Worm (Caenorhabditis elegans) whole organism, late embryonic: ENCODE data around the gene ZK1307.2.

Source experiments
- C08G9.2 ChIP-seq: sonication (generic microtip); optimal IDR thresholded peaks from 2 replicates; lab custom pipeline; 2016; ENCODE audit warnings: mild to moderate bottlenecking, missing genetic modification characterization, moderate library complexity, missing compliant biosample characterization
- F13H6.1 ChIP-seq: sonication (generic microtip); optimal IDR thresholded peaks from 2 replicates; lab custom pipeline; 2016; ENCODE audit warnings: missing genetic modification characterization, missing compliant biosample characterization
- K09A11.1 ChIP-seq: sonication (generic microtip); optimal IDR thresholded peaks from 2 replicates; lab custom pipeline; 2017; ENCODE audit warnings: antibody characterized with exemption, mild to moderate bottlenecking, missing genetic modification characterization, missing compliant biosample characterization; ENCODE audit not compliant: insufficient read depth
- T23F11.4 ChIP-seq: fragments of 200-800 bp; sonication (Bioruptor generic); optimal IDR thresholded peaks from 2 replicates; lab custom pipeline; 2018; ENCODE audit warnings: mild to moderate bottlenecking, missing genetic modification characterization, missing compliant biosample characterization
- Y22D7AL.16 ChIP-seq: sonication (generic microtip); optimal IDR thresholded peaks from 2 replicates; lab custom pipeline; 2016; ENCODE audit warnings: missing genetic modification characterization, missing compliant biosample characterization
- ceh-18 ChIP-seq: sonication (generic microtip); optimal IDR thresholded peaks from 2 replicates; lab custom pipeline; 2016; ENCODE audit warnings: missing genetic modification characterization, missing compliant biosample characterization
- ceh-19 ChIP-seq: fragments of 200-800 bp; sonication (Bioruptor generic); optimal IDR thresholded peaks from 2 replicates; lab custom pipeline; 2018; ENCODE audit warnings: mild to moderate bottlenecking, missing genetic modification characterization, missing compliant biosample characterization
- ceh-30 ChIP-seq: fragments of 150-350 bp; optimal IDR thresholded peaks from 2 replicates; lab custom pipeline; 2014; ENCODE audit warnings: missing biosample characterization, missing genetic modification characterization
- ceh-31 ChIP-seq: sonication (generic microtip); optimal IDR thresholded peaks from 2 replicates; lab custom pipeline; 2016; ENCODE audit warnings: missing genetic modification characterization, missing compliant biosample characterization
- ceh-34 ChIP-seq: sonication (generic microtip); optimal IDR thresholded peaks from 2 replicates; lab custom pipeline; 2016; ENCODE audit warnings: mild to moderate bottlenecking, missing genetic modification characterization, missing compliant biosample characterization
- ceh-45 ChIP-seq: fragments of 200-800 bp; sonication (Bioruptor generic); IDR thresholded peaks from 2 replicates; pipeline ENCODE4 v1.3.6; 2022; ENCODE audit warnings: missing genetic modification reagents, missing genetic modification characterization, missing compliant biosample characterization
- ceh-48 ChIP-seq: sonication (generic microtip); optimal IDR thresholded peaks from 2 replicates; lab custom pipeline; 2016; ENCODE audit warnings: missing genetic modification characterization, inconsistent platforms, missing compliant biosample characterization
- ceh-9 ChIP-seq: sonication (generic microtip); optimal IDR thresholded peaks from 2 replicates; lab custom pipeline; 2016; ENCODE audit warnings: mild to moderate bottlenecking, missing genetic modification characterization, inconsistent platforms, missing compliant biosample characterization
- che-1 ChIP-seq: sonication (generic microtip); optimal IDR thresholded peaks from 2 replicates; lab custom pipeline; 2016; ENCODE audit warnings: mild to moderate bottlenecking, missing genetic modification characterization, missing compliant biosample characterization
- dve-1 ChIP-seq: sonication (generic microtip); optimal IDR thresholded peaks from 2 replicates; lab custom pipeline; 2017; ENCODE audit warnings: antibody characterized with exemption, mild to moderate bottlenecking, missing genetic modification characterization, missing compliant biosample characterization
- elt-2 ChIP-seq: sonication (generic microtip); optimal IDR thresholded peaks from 2 replicates; lab custom pipeline; 2016; ENCODE audit warnings: missing genetic modification reagents, missing genetic modification characterization, missing compliant biosample characterization
- eyg-1 ChIP-seq: sonication (generic microtip); optimal IDR thresholded peaks from 2 replicates; lab custom pipeline; 2016; ENCODE audit warnings: missing genotype, missing genetic modification characterization, missing compliant biosample characterization
- fax-1 ChIP-seq: sonication (generic microtip); optimal IDR thresholded peaks from 2 replicates; lab custom pipeline; 2016; ENCODE audit warnings: missing genotype, missing genetic modification characterization, missing compliant biosample characterization
- fkh-6 ChIP-seq: sonication (generic microtip); optimal IDR thresholded peaks from 2 replicates; lab custom pipeline; 2016; ENCODE audit warnings: missing genetic modification characterization, missing compliant biosample characterization
- hlh-15 ChIP-seq: sonication (generic microtip); optimal IDR thresholded peaks from 2 replicates; lab custom pipeline; 2016; ENCODE audit warnings: missing genetic modification characterization, missing compliant biosample characterization
- hlh-30 ChIP-seq: sonication (generic microtip); optimal IDR thresholded peaks from 2 replicates; lab custom pipeline; 2017; ENCODE audit warnings: antibody characterized with exemption, missing genetic modification characterization, missing compliant biosample characterization; ENCODE audit not compliant: insufficient read depth
- hlh-6 ChIP-seq: sonication (generic microtip); optimal IDR thresholded peaks from 2 replicates; lab custom pipeline; 2016; ENCODE audit warnings: missing genotype, missing genetic modification characterization, missing compliant biosample characterization
- lin-11 ChIP-seq: fragments of 200-800 bp; sonication (Bioruptor generic); optimal IDR thresholded peaks from 2 replicates; lab custom pipeline; 2018; ENCODE audit warnings: mild to moderate bottlenecking, missing genetic modification characterization, missing compliant biosample characterization
- mec-3 ChIP-seq: sonication (generic microtip); optimal IDR thresholded peaks from 2 replicates; lab custom pipeline; 2016; ENCODE audit warnings: borderline replicate concordance, missing genetic modification characterization, missing compliant biosample characterization
- nfya-1 ChIP-seq: sonication (generic microtip); optimal IDR thresholded peaks from 2 replicates; lab custom pipeline; 2017; ENCODE audit warnings: missing genetic modification characterization, mild to moderate bottlenecking, missing compliant biosample characterization, antibody characterized with exemption, moderate library complexity
- npax-4 ChIP-seq: sonication (generic microtip); optimal IDR thresholded peaks from 2 replicates; lab custom pipeline; 2016; ENCODE audit warnings: missing genetic modification characterization, missing compliant biosample characterization
- odd-2 ChIP-seq: sonication (generic microtip); optimal IDR thresholded peaks from 2 replicates; lab custom pipeline; 2017; ENCODE audit warnings: antibody characterized with exemption, mild to moderate bottlenecking, missing genetic modification characterization, missing compliant biosample characterization
- pax-1 ChIP-seq: fragments of 150-350 bp; optimal IDR thresholded peaks from 2 replicates; lab custom pipeline; 2014; ENCODE audit warnings: missing biosample characterization, missing genetic modification characterization
- pha-2 ChIP-seq: sonication (generic microtip); optimal IDR thresholded peaks from 2 replicates; lab custom pipeline; 2017; ENCODE audit warnings: mild to moderate bottlenecking, missing genetic modification characterization, missing compliant biosample characterization
- pqm-1 ChIP-seq: sonication (generic microtip); optimal IDR thresholded peaks from 2 replicates; lab custom pipeline; 2016; ENCODE audit warnings: missing genetic modification characterization, missing compliant biosample characterization
- pros-1 ChIP-seq: fragments of 150-350 bp; optimal IDR thresholded peaks from 2 replicates; lab custom pipeline; 2014; ENCODE audit warnings: missing biosample characterization, missing genetic modification reagents, missing genetic modification characterization
- ref-2 ChIP-seq: sonication (generic microtip); optimal IDR thresholded peaks from 2 replicates; lab custom pipeline; 2016; ENCODE audit warnings: missing genetic modification characterization, missing compliant biosample characterization
- rnt-1 ChIP-seq: sonication (generic microtip); optimal IDR thresholded peaks from 2 replicates; lab custom pipeline; 2016; ENCODE audit warnings: missing genetic modification characterization, missing compliant biosample characterization
- sox-2 ChIP-seq: fragments of 200-800 bp; sonication (Bioruptor generic); IDR thresholded peaks from 2 replicates; pipeline ENCODE4 v1.3.6; 2022; ENCODE audit warnings: missing genetic modification reagents, missing genetic modification characterization, missing compliant biosample characterization
- syd-9 ChIP-seq: sonication (generic microtip); optimal IDR thresholded peaks from 2 replicates; lab custom pipeline; 2016; ENCODE audit warnings: mild to moderate bottlenecking, missing genetic modification characterization, moderate library complexity, missing compliant biosample characterization
- tbx-2 ChIP-seq: sonication (generic microtip); optimal IDR thresholded peaks from 2 replicates; lab custom pipeline; 2016; ENCODE audit warnings: missing genetic modification characterization, missing compliant biosample characterization
- tbx-7 ChIP-seq: sonication (generic microtip); optimal IDR thresholded peaks from 2 replicates; lab custom pipeline; 2016; ENCODE audit warnings: missing genotype, missing genetic modification characterization, missing compliant biosample characterization
- unc-42 ChIP-seq: sonication (generic microtip); optimal IDR thresholded peaks from 2 replicates; lab custom pipeline; 2016; ENCODE audit warnings: missing genotype, missing genetic modification characterization, missing compliant biosample characterization
- unc-55 ChIP-seq: sonication (generic microtip); optimal IDR thresholded peaks from 2 replicates; lab custom pipeline; 2017; ENCODE audit warnings: missing biosample characterization, missing genetic modification reagents, missing genetic modification characterization
- unc-86 ChIP-seq: sonication (generic microtip); optimal IDR thresholded peaks from 2 replicates; lab custom pipeline; 2016; ENCODE audit warnings: missing genetic modification characterization, missing compliant biosample characterization
- ztf-16 ChIP-seq: sonication (generic microtip); optimal IDR thresholded peaks from 2 replicates; lab custom pipeline; 2017; ENCODE audit warnings: missing genetic modification characterization, missing compliant biosample characterization

Gene ZK1307.2

DNA sequence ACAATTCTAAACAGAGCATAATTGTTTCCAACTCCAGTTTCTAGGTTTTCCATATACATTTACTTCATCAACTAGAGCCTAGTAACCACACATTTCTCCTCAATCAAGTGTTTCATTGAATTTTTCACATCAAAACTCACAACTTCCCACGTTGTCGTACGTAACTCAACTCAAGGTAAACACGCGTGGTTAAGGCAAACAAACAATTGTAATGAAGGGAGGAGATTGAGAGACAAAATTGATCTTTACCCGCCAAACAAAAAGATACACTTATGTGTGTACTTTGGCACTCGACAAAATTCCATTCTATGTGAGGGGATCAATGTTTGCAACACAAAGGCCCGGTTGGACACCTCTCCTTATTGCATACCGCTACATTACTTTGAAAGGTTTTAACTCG, 48.4 kb downstream of the ZK1307.2 start, which contains the start of gene nhr-19:
nhr-19 (minus strand) TSS at position 191 of the 400 bp plus-strand sequence.
- no peak for TF ChIP-seq syd-9 (tag; lab: Kevin White, UChicago)
- TF ChIP-seq nfya-1 (tag; lab: Kevin White, UChicago) = no peak
- no peak for TF ChIP-seq unc-42 (tag; lab: Kevin White, UChicago)
- TF ChIP-seq ceh-45 (GFP tag; lab: Robert Waterston, UW) = no peak
- TF ChIP-seq ceh-30 (tag; lab: Kevin White, UChicago) = no peak
- no peak for TF ChIP-seq unc-86 (tag; lab: Kevin White, UChicago)
- TF ChIP-seq ref-2 (tag; lab: Kevin White, UChicago) = no peak
- no peak for TF ChIP-seq pha-2
- no peak for TF ChIP-seq lin-11 (tag; lab: Kevin White, UChicago)
- no peak for TF ChIP-seq fax-1 (tag; lab: Kevin White, UChicago)
- TF ChIP-seq ceh-18 (tag; lab: Kevin White, UChicago) = no peak
- TF ChIP-seq che-1 (tag; lab: Kevin White, UChicago) = no peak
- TF ChIP-seq ceh-9 (tag; lab: Kevin White, UChicago) = no peak
- TF ChIP-seq K09A11.1 = no peak
- TF ChIP-seq hlh-6 (tag; lab: Kevin White, UChicago) = no peak
- no peak for TF ChIP-seq pqm-1
- TF ChIP-seq mec-3 (tag; lab: Kevin White, UChicago) = no peak
- TF ChIP-seq ztf-16 (tag; lab: Kevin White, UChicago) = no peak
- no peak for TF ChIP-seq Y22D7AL.16 (tag; lab: Kevin White, UChicago)
- TF ChIP-seq npax-4 (tag; lab: Kevin White, UChicago) = no peak

DNA sequence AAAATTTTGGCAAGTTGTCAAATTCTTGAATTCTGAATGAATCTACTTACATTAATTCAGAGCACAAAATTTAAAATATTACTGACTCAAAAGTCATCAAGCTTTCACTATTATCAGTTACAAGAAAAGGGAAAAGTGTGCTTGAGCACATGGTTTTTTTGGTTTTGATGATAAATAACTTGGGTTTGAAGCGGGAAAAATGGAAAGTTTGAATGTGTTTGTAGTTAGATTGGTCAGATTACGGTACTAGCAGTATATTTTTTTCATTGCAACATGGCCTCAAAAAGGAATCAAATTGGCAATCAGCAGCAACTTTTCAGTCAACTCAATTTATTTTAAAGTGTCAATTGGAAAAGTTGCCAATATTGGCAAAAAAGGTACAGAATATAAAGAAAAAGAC, 49.1 kb downstream of the ZK1307.2 start:
- TF ChIP-seq tbx-2 (no peak), unc-86 (tag; lab: Kevin White, UChicago) (no peak), dve-1 (tag; lab: Kevin White, UChicago) (no peak), che-1 (tag; lab: Kevin White, UChicago) (no peak), C08G9.2 (tag; lab: Kevin White, UChicago) (no peak), rnt-1 (no peak), hlh-15 (no peak), eyg-1 (tag; lab: Kevin White, UChicago) (no peak)
- TF ChIP-seq, all 69 proteins: peak for 0

DNA sequence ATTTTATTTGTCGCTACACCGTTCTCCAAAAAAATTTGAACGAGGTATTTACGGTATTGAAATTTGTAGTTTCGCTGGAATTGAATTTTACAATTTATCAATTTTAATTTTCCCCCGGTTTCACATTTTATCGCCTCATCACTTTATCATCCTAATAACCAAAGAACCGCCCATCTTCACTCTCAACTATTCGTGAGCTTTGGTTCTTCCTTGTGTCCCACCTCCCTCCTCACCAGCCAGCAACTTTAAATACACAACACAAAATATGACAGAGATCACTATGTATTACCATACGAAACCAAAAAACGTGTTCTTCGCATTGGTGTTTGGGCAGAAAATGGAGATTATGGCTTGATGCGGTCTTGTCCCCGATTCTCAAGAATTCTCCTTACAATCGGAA, 49.7 kb downstream of the ZK1307.2 start:
- TF ChIP-seq ceh-19 (GFP tag; lab: Kevin White, UChicago) = no peak
- no peak for TF ChIP-seq pha-2
- no peak for TF ChIP-seq nfya-1 (tag; lab: Kevin White, UChicago)
- TF ChIP-seq fkh-6 (tag; lab: Kevin White, UChicago) = no peak
- TF ChIP-seq che-1 (tag; lab: Kevin White, UChicago) = no peak
- TF ChIP-seq T23F11.4 (GFP tag; lab: Kevin White, UChicago) = no peak
- no peak for TF ChIP-seq odd-2
- no peak for TF ChIP-seq hlh-6 (tag; lab: Kevin White, UChicago)
- TF ChIP-seq, all 69 proteins: peak for 0

DNA sequence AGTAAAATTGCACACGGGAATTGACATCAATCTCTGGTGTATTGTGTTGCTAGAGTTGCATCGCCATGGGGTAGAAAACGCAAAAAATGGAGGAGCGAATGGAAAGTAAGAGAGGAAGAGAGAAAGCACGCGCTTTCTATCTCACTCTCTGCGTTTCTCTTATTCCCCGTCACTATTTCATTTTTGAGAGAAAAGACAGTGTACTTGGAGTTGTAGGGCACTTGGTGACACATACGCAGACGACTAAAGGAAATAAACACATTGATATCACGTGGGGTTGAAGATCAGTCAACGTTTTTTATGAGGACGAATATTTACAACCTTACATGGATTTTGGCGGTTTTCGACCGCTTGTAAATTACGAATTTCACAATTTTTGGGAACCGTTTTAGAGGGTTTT, 50.3 kb downstream of the ZK1307.2 start:
- TF ChIP-seq tbx-7 (tag; lab: Kevin White, UChicago) (no peak), syd-9 (tag; lab: Kevin White, UChicago) (no peak), ceh-31 (peak; percentile 41), nfya-1 (tag; lab: Kevin White, UChicago) (peak; percentile 76), sox-2 (GFP tag; lab: Robert Waterston, UW) (no peak), elt-2 (peak; percentile 59), unc-55 (GFP tag; lab: Kevin White, UChicago) (peak; percentile 85), hlh-6 (tag; lab: Kevin White, UChicago) (no peak), ceh-45 (GFP tag; lab: Robert Waterston, UW) (no peak), ceh-18 (tag; lab: Kevin White, UChicago) (peak; percentile 84), pros-1 (tag; lab: Kevin White, UChicago) (peak; percentile 41), rnt-1 (peak; percentile 42), pax-1 (tag; lab: Kevin White, UChicago) (peak; percentile 32), ceh-34 (tag; lab: Kevin White, UChicago) (peak; percentile 2), ref-2 (tag; lab: Kevin White, UChicago) (peak; percentile 10), F13H6.1 (tag; lab: Kevin White, UChicago) (peak; percentile 62), pqm-1 (peak; percentile 8), unc-42 (tag; lab: Kevin White, UChicago) (peak; percentile 33), hlh-30 (tag; lab: Kevin White, UChicago) (peak; percentile 96), ceh-48 (tag; lab: Kevin White, UChicago) (no peak), tbx-2 (peak; percentile 55), dve-1 (tag; lab: Kevin White, UChicago) (peak; percentile 52)
